Worm (Caenorhabditis elegans) whole organism, L4 larva: ENCODE results near the gene ani-2.

Source experiments
- F44E2.7 ChIP-seq: fragments of 200-800 bp; sonication (Bioruptor generic); IDR thresholded peaks from 2 replicates; pipeline ENCODE4 v2.1.2; 2022; ENCODE audit warnings: missing genetic modification characterization, missing compliant biosample characterization
- R02D3.7 ChIP-seq: fragments of 150-350 bp; sonication (generic microtip); optimal IDR thresholded peaks from 3 replicates; lab custom pipeline; 2014; ENCODE audit warnings: missing biosample characterization, missing genetic modification characterization
- ceh-82 ChIP-seq: sonication (generic microtip); optimal IDR thresholded peaks from 2 replicates; lab custom pipeline; 2017; ENCODE audit warnings: missing biosample characterization, missing genetic modification characterization
- lin-13 ChIP-seq: fragments of 150-350 bp; optimal IDR thresholded peaks from 2 replicates; lab custom pipeline; 2014; ENCODE audit warnings: missing biosample characterization, missing genetic modification reagents, missing genetic modification characterization
- mdl-1 ChIP-seq, 2 experiments: fragments of 150-350 bp in 1 of 2; sonication (generic microtip) in 1 of 2; optimal IDR thresholded peaks; 2 replicates each; lab custom pipeline; 2014 to 2017; ENCODE audit warnings: missing biosample characterization in 2 of 2, missing genetic modification characterization in 2 of 2
- nhr-25 ChIP-seq: sonication (generic microtip); optimal IDR thresholded peaks from 2 replicates; lab custom pipeline; 2017; ENCODE audit warnings: missing genetic modification characterization, mild to moderate bottlenecking, missing compliant biosample characterization, antibody characterized with exemption, moderate library complexity, borderline replicate concordance; ENCODE audit not compliant: insufficient read depth
- nhr-77 ChIP-seq: fragments of 150-350 bp; optimal IDR thresholded peaks from 2 replicates; lab custom pipeline; 2014; ENCODE audit warnings: missing biosample characterization, missing genetic modification characterization
- pqm-1 ChIP-seq: sonication (generic microtip); optimal IDR thresholded peaks from 2 replicates; lab custom pipeline; 2017; ENCODE audit warnings: missing biosample characterization, missing genetic modification characterization
- snpc-4 ChIP-seq: fragments of 150-350 bp; optimal IDR thresholded peaks from 2 replicates; lab custom pipeline; 2014; ENCODE audit warnings: missing biosample characterization, missing genetic modification characterization
- unc-39 ChIP-seq: sonication (generic microtip); optimal IDR thresholded peaks from 2 replicates; lab custom pipeline; 2017; ENCODE audit warnings: missing biosample characterization, missing genetic modification characterization
- ztf-7 ChIP-seq: fragments of 150-350 bp; optimal IDR thresholded peaks from 2 replicates; lab custom pipeline; 2014; ENCODE audit warnings: missing biosample characterization, missing genetic modification characterization

- TF ChIP-seq F44E2.7 (GFP tag; lab: Robert Waterston, UW), result no peak
- TF ChIP-seq ceh-82 (tag; lab: Kevin White, UChicago), result no peak
- no peak for TF ChIP-seq nhr-25 (tag; lab: Kevin White, UChicago)
- no peak for TF ChIP-seq pqm-1
- no peak for TF ChIP-seq lin-13 (GFP tag; lab: Kevin White, UChicago)
- no peak for TF ChIP-seq ztf-7
- peak; percentile 33 for TF ChIP-seq nhr-77 (tag; lab: Kevin White, UChicago)
- no peak for TF ChIP-seq snpc-4 (tag; lab: Kevin White, UChicago)
- TF ChIP-seq mdl-1 (tag; optimal IDR thresholded peaks at IDR 0.05; lab: Kevin White, UChicago), result peak; percentile 50 to 61
- TF ChIP-seq unc-39 (tag; lab: Kevin White, UChicago), result no peak
- TF ChIP-seq R02D3.7 (tag; lab: Kevin White, UChicago), result no peak
These were observed 17.6 kb downstream of the ani-2 start, which contains the start of gene lgg-1 for ce11 chrII:6347341-6348118.
